Fruit fly (Drosophila melanogaster) S2 (cell line): ENCODE data around the gene Or67d.

ENCODE experiments used
- CG8478 ChIP-seq: fragments of >200 bp; optimal IDR thresholded peaks from 2 replicates; lab custom pipeline; 2018
- CTCF ChIP-seq, 2 experiments: fragments of >200 bp; optimal IDR thresholded peaks; 2 replicates each; lab custom pipeline; 2018

dm6 chr3L:10296226-10296625 is 23.2 kb downstream of the Or67d start:
- TF ChIP-seq CG8478 (lab: Kevin White, UChicago) (no peak), CTCF (optimal IDR thresholded peaks at IDR 0.05; lab: Kevin White, UChicago) (no peak)
